Fruit fly (Drosophila melanogaster): ENCODE results near the gene CG34426.

DNA sequence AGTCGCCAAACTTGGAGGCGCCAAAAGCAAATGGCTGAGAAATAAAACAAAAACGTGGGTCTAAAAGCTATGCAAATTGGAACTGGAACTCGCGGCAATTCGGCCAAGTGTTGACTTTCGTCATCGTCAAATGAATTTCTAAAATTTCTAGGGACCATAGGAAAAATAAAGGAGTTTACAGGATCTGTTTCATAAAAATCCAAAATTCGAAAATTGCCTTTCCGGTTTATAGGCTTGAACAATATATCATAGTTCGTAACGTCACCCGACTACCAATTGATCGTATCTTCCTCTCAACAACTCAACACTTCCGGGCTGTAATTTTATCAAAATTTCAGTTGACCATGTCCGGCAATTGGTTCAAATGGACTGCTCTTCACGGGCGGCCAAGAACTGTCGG, 33.9 kb downstream of the CG34426 start, which contains the start of gene CG32026:
- TF ChIP-seq kay (GFP tag; ENCODE audit: borderline replicate concordance) (no peak), Clk (GFP tag; optimal IDR thresholded peaks at IDR 0.05) (no peak), Mnt (GFP tag; optimal IDR thresholded peaks at IDR 0.05) (no peak)

Measured in whole organism, adult.